In the genomic region with DNA sequence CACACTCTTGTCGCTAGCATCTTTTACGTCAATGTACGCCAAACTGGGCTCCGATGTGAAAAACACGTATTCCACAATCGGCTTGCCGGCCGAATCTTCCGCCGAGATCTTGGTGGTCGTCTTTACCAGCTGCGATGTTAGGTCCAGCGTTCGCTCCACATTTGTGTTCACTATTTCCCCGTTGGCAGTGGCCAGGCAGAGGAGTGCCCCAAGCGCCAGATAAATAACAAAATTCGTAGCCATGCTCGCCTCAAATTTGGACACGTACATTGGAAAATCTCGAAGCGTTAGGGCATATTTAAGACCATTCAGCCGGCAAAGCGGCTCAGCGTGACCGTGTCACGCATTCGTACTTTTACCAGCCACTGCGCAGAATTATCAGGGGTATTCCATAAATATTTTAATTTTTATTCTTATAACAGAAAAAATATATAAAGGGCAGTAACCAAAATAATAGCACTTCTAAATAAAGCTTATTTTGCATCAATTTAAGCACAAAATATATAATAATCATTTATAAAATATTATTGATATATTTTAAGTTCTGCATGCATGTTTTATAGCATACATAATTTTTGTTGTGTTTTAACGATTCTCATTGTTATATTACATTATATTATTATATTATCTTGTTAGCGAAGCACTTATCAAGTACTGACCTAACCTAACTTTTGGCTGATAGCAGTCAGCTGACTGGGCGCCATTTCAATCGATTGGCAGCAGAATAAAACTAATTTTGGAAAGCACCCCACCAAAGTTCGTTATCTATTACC, we compare ENCODE assay signal across 1 fruit fly cellular context.
TF ChIP-seq lines count a peak whose summit lies in the region.

A gene (minus strand): TSS at position 294 of the 773 bp plus-strand sequence.
A gene (plus strand): TSS at position 705 of the 773 bp plus-strand sequence.

TF ChIP-seq in whole organism, embryonic, 481 proteins besides CTCF, POLR2A, EP300 and RAD21 (continued from another document and continues in another):
- TF ChIP-seq H15 (GFP tag; IDR thresholded peaks at IDR 0.05; lab: Robert Waterston, UW) (no peak), seq (GFP tag; IDR thresholded peaks at IDR 0.05; lab: Robert Waterston, UW) (0 out of 2 replicates have a peak, but pooled peaks have one; percentile 7), Scr (GFP tag; IDR thresholded peaks at IDR 0.05; lab: Robert Waterston, UW; ENCODE audit: partially characterized antibody) (no peak), onecut (GFP tag; IDR thresholded peaks at IDR 0.05; lab: Robert Waterston, UW) (peak; percentile 89), hb (GFP tag; IDR thresholded peaks at IDR 0.05; lab: Robert Waterston, UW; ENCODE audit: partially characterized antibody) (no peak), CG11093 (GFP tag; IDR thresholded peaks at IDR 0.05; lab: Robert Waterston, UW) (no peak), Meics (GFP tag; optimal IDR thresholded peaks at IDR 0.05; lab: Kevin White, UChicago) (peak; percentile 80), CG8478 (optimal IDR thresholded peaks at IDR 0.05; lab: Kevin White, UChicago) (no peak), Eip74EF (GFP tag; optimal IDR thresholded peaks at IDR 0.05; lab: Kevin White, UChicago) (peak in 1 of 2 experiments; percentile 79), Hmr (GFP tag; optimal IDR thresholded peaks at IDR 0.05; lab: Kevin White, UChicago) (peak; percentile 85), PHDP (tag; optimal IDR thresholded peaks at IDR 0.05; lab: Kevin White, UChicago) (peak; percentile 90), Oaz (GFP tag; IDR thresholded peaks at IDR 0.05; lab: Robert Waterston, UW) (no peak), Drgx (GFP tag; IDR thresholded peaks at IDR 0.05; lab: Robert Waterston, UW) (peak; percentile 41; the same call in 1 of the 2 replicates), CG8765 (GFP tag; IDR thresholded peaks at IDR 0.05; lab: Robert Waterston, UW) (no peak), lilli (GFP tag; optimal IDR thresholded peaks at IDR 0.05; lab: Kevin White, UChicago) (peak; percentile 12), Sin3A (optimal IDR thresholded peaks at IDR 0.05; lab: Kevin White, UChicago) (no peak), ATbp (GFP tag; optimal IDR thresholded peaks at IDR 0.05; lab: Kevin White, UChicago) (peak; percentile 71), CG17359 (tag; optimal IDR thresholded peaks at IDR 0.05; lab: Kevin White, UChicago) (peak; percentile 84), pnt (GFP tag; optimal IDR thresholded peaks at IDR 0.05; lab: Kevin White, UChicago) (no peak), br (optimal IDR thresholded peaks at IDR 0.05; lab: Kevin White, UChicago) (no peak), sqz (GFP tag; optimal IDR thresholded peaks at IDR 0.05; lab: Kevin White, UChicago) (no peak), Atf6 (GFP tag; IDR thresholded peaks at IDR 0.05; lab: Robert Waterston, UW) (peak; percentile 70), her (GFP tag; optimal IDR thresholded peaks at IDR 0.05; lab: Kevin White, UChicago) (no peak), chif (GFP tag; optimal IDR thresholded peaks at IDR 0.05; lab: Kevin White, UChicago) (no peak), Ada2b (GFP tag; IDR thresholded peaks at IDR 0.05; lab: Robert Waterston, UW) (peak; percentile 42), CG1024 (GFP tag; IDR thresholded peaks at IDR 0.05; lab: Robert Waterston, UW) (0 out of 2 replicates have a peak, but pooled peaks have one; percentile 35), Dll (GFP tag; IDR thresholded peaks at IDR 0.05; lab: Robert Waterston, UW; ENCODE audit: partially characterized antibody) (peak; percentile 38; the same call in 1 of the 4 replicates), CG17328 (GFP tag; IDR thresholded peaks at IDR 0.05; lab: Robert Waterston, UW) (peak; percentile 79), ewg (GFP tag; optimal IDR thresholded peaks at IDR 0.05; lab: Kevin White, UChicago) (peak; percentile 31), CG32767 (GFP tag; IDR thresholded peaks at IDR 0.05; lab: Robert Waterston, UW) (peak; percentile 73; the same call in 1 of the 2 replicates), CG11695 (GFP tag; IDR thresholded peaks at IDR 0.05; lab: Robert Waterston, UW) (peak; percentile 76), CG12769 (tag; optimal IDR thresholded peaks at IDR 0.05; lab: Kevin White, UChicago) (no peak), CG34224 (GFP tag; IDR thresholded peaks at IDR 0.05; lab: Robert Waterston, UW; ENCODE audit: partially characterized antibody) (no peak), CG3726 (GFP tag; IDR thresholded peaks at IDR 0.05; lab: Robert Waterston, UW) (peak; percentile 51; the same call in 1 of the 3 replicates), corto (GFP tag; optimal IDR thresholded peaks at IDR 0.05; lab: Kevin White, UChicago) (no peak), HLHmδ (GFP tag; optimal IDR thresholded peaks at IDR 0.05; lab: Kevin White, UChicago) (no peak), fd102C (GFP tag; optimal IDR thresholded peaks at IDR 0.05; lab: Kevin White, UChicago) (no peak), Pdp1 (GFP tag; optimal IDR thresholded peaks at IDR 0.05; lab: Kevin White, UChicago) (no peak), CG9817 (tag; optimal IDR thresholded peaks at IDR 0.05; lab: Kevin White, UChicago) (peak; percentile 59), nau (GFP tag; optimal IDR thresholded peaks at IDR 0.05; lab: Kevin White, UChicago) (no peak), eyg (GFP tag; optimal IDR thresholded peaks at IDR 0.05; lab: Kevin White, UChicago) (no peak), maf-S (GFP tag; optimal IDR thresholded peaks at IDR 0.05; lab: Kevin White, UChicago) (no peak), sr (GFP tag; IDR thresholded peaks at IDR 0.05; lab: Robert Waterston, UW) (no peak), wek (GFP tag; optimal IDR thresholded peaks at IDR 0.05; lab: Kevin White, UChicago) (peak; percentile 95), Asciz (GFP tag; optimal IDR thresholded peaks at IDR 0.05; lab: Kevin White, UChicago) (peak; percentile 9), Atf-2 (GFP tag; optimal IDR thresholded peaks at IDR 0.05; lab: Kevin White, UChicago) (no peak), inv (GFP tag; IDR thresholded peaks at IDR 0.05; lab: Robert Waterston, UW; ENCODE audit: partially characterized antibody) (no peak), CG2116 (GFP tag; optimal IDR thresholded peaks at IDR 0.05; lab: Kevin White, UChicago) (peak; percentile 55), aop (GFP tag; IDR thresholded peaks at IDR 0.05; lab: Robert Waterston, UW) (no peak), CG7745 (tag; optimal IDR thresholded peaks at IDR 0.05; lab: Kevin White, UChicago) (peak; percentile 3), MTF-1 (GFP tag; optimal IDR thresholded peaks at IDR 0.05; lab: Kevin White, UChicago; ENCODE audit: borderline replicate concordance) (no peak), caup (GFP tag; optimal IDR thresholded peaks at IDR 0.05; lab: Kevin White, UChicago; ENCODE audit: severe bottlenecking) (peak; percentile 74), CG4617 (GFP tag; optimal IDR thresholded peaks at IDR 0.05; lab: Kevin White, UChicago; ENCODE audit: borderline replicate concordance) (peak; percentile 75), gem (tag; optimal IDR thresholded peaks at IDR 0.05; lab: Kevin White, UChicago) (peak; percentile 92), CG12744 (GFP tag; optimal IDR thresholded peaks at IDR 0.05; lab: Kevin White, UChicago) (no peak), slp2 (GFP tag; optimal IDR thresholded peaks at IDR 0.05; lab: Kevin White, UChicago) (no peak), crp (GFP tag; optimal IDR thresholded peaks at IDR 0.05; lab: Kevin White, UChicago) (peak in 1 of 2 experiments; percentile 79), gro (GFP tag; optimal IDR thresholded peaks at IDR 0.05; lab: Kevin White, UChicago) (peak; percentile 50), CG6791 (GFP tag; IDR thresholded peaks at IDR 0.05; lab: Robert Waterston, UW; ENCODE audit: partially characterized antibody) (no peak), tna (GFP tag; IDR thresholded peaks at IDR 0.05; lab: Robert Waterston, UW; ENCODE audit: partially characterized antibody) (no peak), CG6854 (GFP tag; optimal IDR thresholded peaks at IDR 0.05; lab: Kevin White, UChicago) (peak; percentile 66), ftz-f1 (GFP tag; optimal IDR thresholded peaks at IDR 0.05; lab: Kevin White, UChicago) (no peak), CG15696 (tag; optimal IDR thresholded peaks at IDR 0.05; lab: Kevin White, UChicago) (peak; percentile 79), CG7786 (GFP tag; optimal IDR thresholded peaks at IDR 0.05; lab: Kevin White, UChicago) (no peak), gsb (GFP tag; IDR thresholded peaks at IDR 0.05; lab: Robert Waterston, UW) (no peak), Mad (GFP tag; optimal IDR thresholded peaks at IDR 0.05; lab: Kevin White, UChicago) (no peak), gsb-n (tag; optimal IDR thresholded peaks at IDR 0.05; lab: Kevin White, UChicago) (peak; percentile 82), CG2120 (GFP tag; optimal IDR thresholded peaks at IDR 0.05; lab: Kevin White, UChicago) (peak; percentile 27), nerfin-2 (GFP tag; IDR thresholded peaks at IDR 0.05; lab: Robert Waterston, UW; ENCODE audit: partially characterized antibody) (no peak), Trl (optimal IDR thresholded peaks at IDR 0.05; lab: Kevin White, UChicago) (no peak), Trl (GFP tag; optimal IDR thresholded peaks at IDR 0.05; lab: Kevin White, UChicago) (no peak), CG31224 (GFP tag; IDR thresholded peaks at IDR 0.05; lab: Robert Waterston, UW) (peak; percentile 41; the same call in 1 of the 2 replicates), p53 (GFP tag; optimal IDR thresholded peaks at IDR 0.05; lab: Kevin White, UChicago) (no peak), HLH54F (GFP tag; optimal IDR thresholded peaks at IDR 0.05; lab: Kevin White, UChicago) (no peak), sd (tag; optimal IDR thresholded peaks at IDR 0.05; lab: Kevin White, UChicago) (no peak), CG6254 (GFP tag; optimal IDR thresholded peaks at IDR 0.05; lab: Kevin White, UChicago) (peak; percentile 38), CG6689 (GFP tag; IDR thresholded peaks at IDR 0.05; lab: Robert Waterston, UW) (peak; percentile 68), Dp (GFP tag; optimal IDR thresholded peaks at IDR 0.05; lab: Kevin White, UChicago) (peak; percentile 30), CG13287 (GFP tag; IDR thresholded peaks at IDR 0.05; lab: Robert Waterston, UW; ENCODE audit: partially characterized antibody) (peak; percentile 35; the same call in 1 of the 2 replicates), CG12299 (tag; optimal IDR thresholded peaks at IDR 0.05; lab: Kevin White, UChicago) (peak; percentile 81), Aef1 (GFP tag; IDR thresholded peaks at IDR 0.05; lab: Robert Waterston, UW) (no peak; the same call in 2 of the 3 replicates), CG4360 (GFP tag; IDR thresholded peaks at IDR 0.05; lab: Robert Waterston, UW) (0 out of 2 replicates have a peak, but pooled peaks have one; percentile 7), Tbp (GFP tag; optimal IDR thresholded peaks at IDR 0.05; lab: Kevin White, UChicago) (no peak), lola (GFP tag; optimal IDR thresholded peaks at IDR 0.05; lab: Kevin White, UChicago) (peak in 1 of 3 experiments; percentile 77), Opbp (GFP tag; IDR thresholded peaks at IDR 0.05; lab: Robert Waterston, UW; ENCODE audit: partially characterized antibody) (no peak), CG17829 (tag; optimal IDR thresholded peaks at IDR 0.05; lab: Kevin White, UChicago) (peak; percentile 90), CG3407 (GFP tag; optimal IDR thresholded peaks at IDR 0.05; lab: Kevin White, UChicago) (peak; percentile 63), Hand (GFP tag; optimal IDR thresholded peaks at IDR 0.05; lab: Kevin White, UChicago) (peak; percentile 31), sima (GFP tag; optimal IDR thresholded peaks at IDR 0.05; lab: Kevin White, UChicago) (no peak), Usf (GFP tag; optimal IDR thresholded peaks at IDR 0.05; lab: Kevin White, UChicago) (no peak), CkIIα-i1 (GFP tag; IDR thresholded peaks at IDR 0.05; lab: Robert Waterston, UW) (no peak), Six4 (GFP tag; optimal IDR thresholded peaks at IDR 0.05; lab: Kevin White, UChicago) (peak; percentile 47), chm (GFP tag; IDR thresholded peaks at IDR 0.05; lab: Robert Waterston, UW) (no peak; the same call in 1 of the 2 replicates), CG17385 (GFP tag; optimal IDR thresholded peaks at IDR 0.05; lab: Kevin White, UChicago) (peak; percentile 74), cato (GFP tag; optimal IDR thresholded peaks at IDR 0.05; lab: Kevin White, UChicago; ENCODE audit: borderline replicate concordance) (no peak), pzg (GFP tag; optimal IDR thresholded peaks at IDR 0.05; lab: Kevin White, UChicago) (peak; percentile 59), unpg (GFP tag; optimal IDR thresholded peaks at IDR 0.05; lab: Kevin White, UChicago) (peak; percentile 86), gcm2 (GFP tag; optimal IDR thresholded peaks at IDR 0.05; lab: Kevin White, UChicago) (no peak), ranshi (GFP tag; IDR thresholded peaks at IDR 0.05; lab: Robert Waterston, UW) (0 out of 2 replicates have a peak, but pooled peaks have one; percentile 33), chn (GFP tag; optimal IDR thresholded peaks at IDR 0.05; lab: Kevin White, UChicago) (no peak), CoRest (tag; optimal IDR thresholded peaks at IDR 0.05; lab: Kevin White, UChicago) (peak; percentile 83), CG15269 (tag; optimal IDR thresholded peaks at IDR 0.05; lab: Kevin White, UChicago) (peak; percentile 87), CG15514 (GFP tag; optimal IDR thresholded peaks at IDR 0.05; lab: Kevin White, UChicago) (peak; percentile 69), Blimp-1 (GFP tag; optimal IDR thresholded peaks at IDR 0.05; lab: Kevin White, UChicago) (no peak), Vsx1 (GFP tag; optimal IDR thresholded peaks at IDR 0.05; lab: Kevin White, UChicago) (no peak), CG12155 (GFP tag; optimal IDR thresholded peaks at IDR 0.05; lab: Kevin White, UChicago) (peak; percentile 50), CG8924 (tag; optimal IDR thresholded peaks at IDR 0.05; lab: Kevin White, UChicago) (peak; percentile 90), pho (GFP tag; optimal IDR thresholded peaks at IDR 0.05; lab: Kevin White, UChicago) (no peak), ash1 (GFP tag; optimal IDR thresholded peaks at IDR 0.05; lab: Kevin White, UChicago) (no peak), Lhr (GFP tag; optimal IDR thresholded peaks at IDR 0.05; lab: Kevin White, UChicago) (peak; percentile 55), Lim3 (GFP tag; IDR thresholded peaks at IDR 0.05; lab: Robert Waterston, UW) (no peak), exex (tag; optimal IDR thresholded peaks at IDR 0.05; lab: Kevin White, UChicago) (no peak), CG7556 (GFP tag; optimal IDR thresholded peaks at IDR 0.05; lab: Kevin White, UChicago) (peak; percentile 80), ap (GFP tag; IDR thresholded peaks at IDR 0.05; lab: Robert Waterston, UW) (peak; percentile 67), dati (GFP tag; IDR thresholded peaks at IDR 0.05; lab: Robert Waterston, UW) (no peak), crol (GFP tag; IDR thresholded peaks at IDR 0.05; lab: Robert Waterston, UW) (no peak), CG17186 (GFP tag; optimal IDR thresholded peaks at IDR 0.05; lab: Kevin White, UChicago) (no peak), CG6272 (GFP tag; IDR thresholded peaks at IDR 0.05; lab: Robert Waterston, UW) (no peak), gce (GFP tag; IDR thresholded peaks at IDR 0.05; lab: Robert Waterston, UW) (peak; percentile 76), cad (GFP tag; optimal IDR thresholded peaks at IDR 0.05; lab: Kevin White, UChicago) (no peak)
